Fruit fly (Drosophila melanogaster): ENCODE measurements around the gene CG31249.

Gene CG31249

DNA sequence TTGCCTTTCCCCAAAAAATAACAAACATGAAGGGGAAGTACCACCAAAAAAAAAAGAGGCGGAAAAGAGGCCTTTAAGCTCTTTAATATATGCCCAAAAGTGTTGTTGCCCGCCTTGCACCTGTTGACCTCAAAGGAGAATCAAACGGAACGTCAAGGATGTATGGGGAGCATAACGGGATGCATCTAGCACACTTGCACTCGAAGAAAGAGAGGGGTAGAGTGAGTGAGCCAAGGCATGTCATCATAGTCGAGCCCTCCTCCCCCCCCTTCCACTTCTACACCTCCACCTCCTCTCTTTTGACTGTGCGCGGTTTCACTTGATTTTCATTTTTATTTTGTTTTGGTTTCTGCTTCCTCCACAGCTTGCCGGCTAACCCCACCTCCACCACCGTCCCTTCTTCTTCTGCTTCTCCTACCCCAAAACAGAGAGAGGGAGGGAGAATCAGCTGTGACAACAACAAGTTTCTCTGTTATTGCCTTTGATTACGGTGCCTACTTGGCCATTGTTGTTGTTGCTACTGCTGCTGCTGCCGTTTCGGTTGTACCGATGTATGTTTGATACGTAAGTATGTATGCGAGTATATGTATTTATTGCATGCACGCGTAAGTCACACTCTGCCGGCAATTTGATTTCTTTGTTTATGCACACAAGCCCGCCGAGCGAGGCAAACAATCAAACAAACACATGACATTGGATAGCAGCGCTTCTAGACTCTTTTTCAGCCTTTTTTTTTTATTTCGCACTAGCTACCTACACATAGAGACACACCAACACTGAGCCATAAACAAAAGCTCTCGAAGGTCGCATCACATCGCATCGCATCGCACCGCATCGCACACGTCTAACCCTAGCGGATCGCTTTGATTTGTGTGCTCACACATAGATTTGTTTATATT is 26.0 kb upstream of the CG31249 start:
- no peak for TF ChIP-seq psq (optimal IDR thresholded peaks at IDR 0.05)
- no peak for TF ChIP-seq usp (GFP tag; optimal IDR thresholded peaks at IDR 0.05)
- TF ChIP-seq pan (optimal IDR thresholded peaks at IDR 0.05), result no peak
- no peak for TF ChIP-seq Dll (optimal IDR thresholded peaks at IDR 0.05)
- TF ChIP-seq CG8478 (optimal IDR thresholded peaks at IDR 0.05), result no peak
- TF ChIP-seq EcR (GFP tag; optimal IDR thresholded peaks at IDR 0.05), result no peak

DNA sequence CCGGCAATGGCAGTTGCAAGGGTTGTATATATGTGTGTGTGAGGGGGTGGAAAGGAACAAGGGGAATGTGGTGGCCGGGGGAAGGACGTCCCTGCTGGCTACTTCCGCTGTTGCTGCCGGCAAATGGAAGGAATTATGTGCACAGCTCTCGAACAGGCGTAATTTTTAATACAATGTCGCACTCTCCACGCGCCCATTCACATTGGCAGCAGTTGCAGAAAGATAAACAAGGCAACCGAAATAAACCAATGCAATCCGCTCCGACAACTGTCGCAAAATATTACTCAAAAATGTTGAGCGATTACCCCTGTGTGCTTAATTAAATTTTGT is 24.7 kb upstream of the CG31249 start:
- no peak for TF ChIP-seq pan (optimal IDR thresholded peaks at IDR 0.05)
- TF ChIP-seq usp (GFP tag; optimal IDR thresholded peaks at IDR 0.05), result no peak
- TF ChIP-seq Dll (optimal IDR thresholded peaks at IDR 0.05), result no peak
- TF ChIP-seq EcR (GFP tag; optimal IDR thresholded peaks at IDR 0.05), result no peak
- no peak for TF ChIP-seq CG8478 (optimal IDR thresholded peaks at IDR 0.05)
- no peak for TF ChIP-seq psq (optimal IDR thresholded peaks at IDR 0.05)

DNA sequence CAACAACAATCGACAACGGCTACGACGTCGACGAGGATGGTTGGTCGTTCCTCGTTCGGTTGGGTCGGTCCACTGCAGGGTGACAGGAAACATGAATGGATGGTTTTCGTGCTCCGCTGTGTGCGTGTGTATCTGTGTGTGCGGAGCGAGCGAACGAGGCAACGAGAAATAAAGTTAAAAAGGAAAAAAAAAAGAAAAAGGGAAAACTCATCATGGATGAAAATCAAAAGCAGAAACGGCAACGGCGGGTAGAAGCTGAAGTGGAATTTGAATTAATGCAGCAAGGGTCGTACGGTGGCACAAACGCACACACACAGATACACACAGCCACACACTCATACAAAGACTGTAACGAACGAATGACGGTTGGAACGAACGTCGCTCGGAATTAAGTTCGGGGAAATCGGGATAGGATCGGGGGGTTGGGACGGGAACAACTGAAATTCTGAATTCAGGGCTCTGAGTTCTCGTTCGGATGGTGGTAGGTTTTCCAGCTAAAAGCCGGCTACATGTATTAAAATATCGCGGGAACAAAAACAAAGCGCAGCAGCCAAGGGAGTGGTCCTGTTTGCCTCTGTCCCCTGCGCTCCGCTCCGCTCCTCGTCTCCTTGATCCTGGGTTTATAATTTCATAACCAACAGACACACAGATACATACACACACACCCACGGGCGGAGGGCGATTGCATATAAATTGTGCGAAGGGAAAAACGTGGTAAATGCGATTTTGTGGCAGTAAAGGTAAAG is 24.2 kb upstream of the CG31249 start:
- TF ChIP-seq usp (GFP tag; optimal IDR thresholded peaks at IDR 0.05) (no peak), pan (optimal IDR thresholded peaks at IDR 0.05) (no peak), Dll (optimal IDR thresholded peaks at IDR 0.05) (peak; percentile 48)

DNA sequence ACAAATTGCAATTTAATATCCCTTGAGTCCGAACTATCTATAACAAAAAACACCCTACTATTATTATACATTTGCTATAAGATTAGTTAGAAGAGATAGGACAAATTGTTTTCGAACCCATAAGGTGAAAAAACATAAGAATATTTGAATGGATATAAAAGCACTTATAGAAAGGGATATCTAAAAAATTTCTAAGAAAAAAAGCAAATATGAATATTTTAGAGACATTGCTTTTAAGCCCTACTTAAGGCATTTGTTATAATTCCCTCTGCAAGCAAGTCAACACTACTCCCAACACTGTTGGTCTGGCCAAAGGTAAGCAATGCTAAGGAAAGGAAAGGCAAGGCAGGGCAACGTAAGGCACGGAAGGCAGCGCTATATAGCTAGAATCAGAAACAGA is 23.5 kb upstream of the CG31249 start:
- TF ChIP-seq psq (optimal IDR thresholded peaks at IDR 0.05) (no peak), usp (GFP tag; optimal IDR thresholded peaks at IDR 0.05) (no peak), Dll (optimal IDR thresholded peaks at IDR 0.05) (no peak), pan (optimal IDR thresholded peaks at IDR 0.05) (no peak), EcR (GFP tag; optimal IDR thresholded peaks at IDR 0.05) (no peak), CG8478 (optimal IDR thresholded peaks at IDR 0.05) (no peak)

DNA sequence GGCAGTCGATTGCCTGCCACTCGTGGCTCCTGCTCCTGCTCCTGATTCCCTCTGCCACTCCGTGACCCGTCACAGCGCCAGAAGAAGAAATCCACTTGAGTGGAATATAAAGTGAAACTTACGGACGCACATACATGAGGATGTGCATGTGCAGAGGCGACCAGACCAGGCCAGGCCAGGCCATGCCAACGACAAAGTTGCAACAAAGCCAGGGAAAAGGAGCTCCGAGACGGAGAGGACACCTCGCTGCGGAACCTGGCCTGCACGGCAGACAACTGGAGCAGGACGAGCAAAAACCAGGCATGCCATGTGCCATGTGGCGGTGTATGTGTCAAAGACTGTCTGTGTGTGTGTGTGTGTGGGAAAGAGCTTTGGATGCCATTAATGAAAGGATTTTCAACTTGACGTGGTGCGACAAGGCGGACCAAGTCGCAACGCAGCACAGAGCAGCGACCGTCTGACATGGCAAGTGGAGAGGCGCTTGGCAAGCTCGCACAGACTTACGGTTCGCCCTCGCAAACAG is 22.8 kb upstream of the CG31249 start:
- TF ChIP-seq psq (optimal IDR thresholded peaks at IDR 0.05) (no peak), Dll (optimal IDR thresholded peaks at IDR 0.05) (no peak), EcR (GFP tag; optimal IDR thresholded peaks at IDR 0.05) (no peak)

DNA sequence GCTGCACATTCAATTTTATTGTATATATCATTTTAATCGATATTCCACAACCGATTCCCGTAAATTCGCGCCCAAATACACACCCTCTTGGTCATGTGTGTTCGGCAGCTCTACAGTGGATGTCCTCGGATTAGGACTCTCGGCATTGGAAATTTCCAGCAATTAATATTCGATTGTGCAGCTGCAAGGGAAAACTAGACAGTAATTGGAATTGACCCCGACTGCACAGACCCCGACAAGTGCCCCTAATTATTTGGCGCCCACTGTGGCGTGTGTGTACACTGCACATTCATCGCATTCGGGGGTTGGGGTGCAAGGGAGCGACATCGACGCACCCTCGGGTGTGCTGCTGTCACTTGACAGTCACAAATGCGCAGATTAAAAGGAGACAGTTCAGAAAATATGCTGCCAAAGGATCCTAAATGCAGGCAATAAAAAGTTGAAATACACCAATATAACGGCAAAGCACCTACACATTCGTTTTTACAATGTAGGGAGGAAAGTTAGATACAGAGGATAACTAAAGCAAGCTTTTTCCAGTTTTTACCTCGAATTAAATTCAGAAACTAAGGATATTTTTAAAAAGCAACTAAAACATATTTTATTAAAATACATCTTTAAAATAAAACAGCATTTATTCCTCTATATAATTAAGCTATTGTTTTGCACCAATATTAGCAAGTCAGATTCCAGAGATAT is 22.1 kb upstream of the CG31249 start:
- no peak for TF ChIP-seq pan (optimal IDR thresholded peaks at IDR 0.05)
- no peak for TF ChIP-seq Dll (optimal IDR thresholded peaks at IDR 0.05)
- no peak for TF ChIP-seq usp (GFP tag; optimal IDR thresholded peaks at IDR 0.05)
- TF ChIP-seq EcR (GFP tag; optimal IDR thresholded peaks at IDR 0.05), result no peak

DNA sequence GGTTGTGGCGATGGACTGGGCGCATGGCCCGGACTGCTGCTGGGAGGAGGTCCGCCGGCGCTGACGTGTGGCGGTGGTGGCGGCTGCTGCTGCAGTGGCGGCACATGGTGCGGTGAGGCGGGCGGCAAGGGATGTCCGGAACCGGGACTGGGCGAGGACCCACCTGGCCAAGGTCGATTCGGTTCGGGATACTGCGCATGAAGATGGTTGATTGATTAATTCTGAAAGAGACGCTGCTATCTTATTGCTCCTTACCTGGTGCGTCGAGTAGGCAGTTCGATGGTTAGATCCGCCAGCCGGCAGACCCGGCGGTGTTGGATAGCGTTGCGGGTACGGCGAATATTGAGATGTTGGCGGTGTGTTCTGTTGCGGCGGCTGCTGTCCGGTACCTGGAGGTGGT is 20.9 kb upstream of the CG31249 start:
- TF ChIP-seq pan (optimal IDR thresholded peaks at IDR 0.05) (no peak), EcR (GFP tag; optimal IDR thresholded peaks at IDR 0.05) (no peak), Dll (optimal IDR thresholded peaks at IDR 0.05) (no peak), CG8478 (optimal IDR thresholded peaks at IDR 0.05) (no peak), usp (GFP tag; optimal IDR thresholded peaks at IDR 0.05) (no peak), psq (optimal IDR thresholded peaks at IDR 0.05) (no peak)

DNA sequence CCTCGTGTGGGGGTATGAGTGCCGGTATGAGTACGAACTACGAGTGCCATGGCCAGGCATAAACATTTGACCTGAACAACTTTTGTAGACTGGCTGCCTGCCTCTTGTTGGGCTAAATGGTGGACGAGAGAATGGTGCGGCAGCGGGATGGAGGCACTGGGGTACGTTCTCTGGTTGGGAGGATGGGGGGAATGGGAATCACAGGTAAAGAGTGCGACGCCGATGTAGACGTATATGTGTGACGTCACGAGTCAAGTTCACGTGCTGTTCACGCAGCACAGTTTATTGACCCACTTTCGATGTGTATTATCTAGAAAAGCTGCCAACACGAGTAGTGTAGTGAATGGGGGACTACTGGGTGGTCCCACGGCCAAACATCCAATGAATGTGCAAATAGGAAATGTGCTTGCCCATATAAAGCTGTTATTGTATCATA is 20.1 kb upstream of the CG31249 start:
- TF ChIP-seq CG8478 (optimal IDR thresholded peaks at IDR 0.05) (no peak), pan (optimal IDR thresholded peaks at IDR 0.05) (no peak), usp (GFP tag; optimal IDR thresholded peaks at IDR 0.05) (no peak)

DNA sequence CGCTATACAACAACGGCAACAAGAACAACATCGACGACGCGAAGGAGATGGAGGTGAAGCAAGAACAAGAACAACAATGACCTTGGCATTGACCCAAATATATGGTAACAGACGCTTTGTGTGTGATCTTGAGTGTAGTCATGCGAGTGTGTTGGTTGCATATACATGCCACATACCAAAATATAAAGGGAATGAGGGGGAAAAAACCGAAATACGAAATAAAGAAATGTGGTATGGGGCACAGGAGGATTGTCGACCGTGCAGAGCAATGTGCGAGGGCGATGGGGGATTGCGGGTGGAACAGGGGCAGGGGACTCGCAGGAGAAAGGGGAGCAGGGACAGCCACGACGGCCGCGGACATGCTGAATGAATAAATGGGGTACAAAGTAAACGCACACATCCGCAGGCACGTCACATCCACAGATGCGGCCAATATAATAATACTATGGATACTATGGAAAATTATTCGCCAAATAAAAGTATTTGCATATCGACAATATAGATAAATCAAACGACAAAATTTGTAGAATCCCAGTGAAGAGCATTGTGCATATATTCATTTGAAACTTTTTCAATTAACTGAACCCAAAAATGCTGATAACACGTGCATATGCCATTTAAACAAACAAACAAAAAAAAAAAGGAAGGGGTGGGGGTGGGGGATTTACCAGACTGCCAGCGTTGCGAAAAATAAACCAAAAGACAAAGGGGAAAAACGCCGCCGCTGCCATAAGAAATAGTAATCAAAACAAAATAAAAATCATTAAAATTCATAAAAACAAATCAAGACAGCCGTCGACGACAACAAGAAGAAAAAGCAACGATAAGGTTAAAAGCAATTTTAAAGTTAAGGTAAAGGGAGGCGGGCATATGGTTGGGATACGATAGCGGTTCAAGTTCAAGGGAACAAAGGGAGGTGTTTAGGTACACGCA is 19.3 kb upstream of the CG31249 start:
- no peak for TF ChIP-seq Dll (optimal IDR thresholded peaks at IDR 0.05)
- TF ChIP-seq CG8478 (optimal IDR thresholded peaks at IDR 0.05), result no peak
- no peak for TF ChIP-seq usp (GFP tag; optimal IDR thresholded peaks at IDR 0.05)
- TF ChIP-seq psq (optimal IDR thresholded peaks at IDR 0.05), result no peak
- TF ChIP-seq pan (optimal IDR thresholded peaks at IDR 0.05), result no peak
- TF ChIP-seq EcR (GFP tag; optimal IDR thresholded peaks at IDR 0.05), result no peak

DNA sequence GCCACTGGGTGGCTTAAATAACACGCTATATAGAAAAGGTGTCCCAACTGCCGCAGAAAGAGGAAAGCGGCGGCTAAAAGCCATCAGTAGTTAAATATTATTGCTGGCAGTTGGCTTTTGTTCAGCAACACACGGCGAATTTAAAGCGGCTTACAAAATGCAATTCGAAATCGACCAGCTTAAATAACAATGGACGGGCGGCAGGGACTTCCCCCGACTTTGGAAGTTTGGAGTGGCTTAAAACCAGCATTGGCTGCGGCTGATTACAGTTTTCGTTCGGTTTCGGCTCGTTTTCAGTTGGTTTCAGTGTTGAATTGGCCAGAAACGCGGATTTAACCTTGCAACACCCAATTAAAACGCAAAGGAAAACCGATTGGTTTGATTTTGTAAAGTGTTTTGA is 18.3 kb upstream of the CG31249 start:
- no peak for TF ChIP-seq CG8478 (optimal IDR thresholded peaks at IDR 0.05)
- no peak for TF ChIP-seq psq (optimal IDR thresholded peaks at IDR 0.05)
- TF ChIP-seq usp (GFP tag; optimal IDR thresholded peaks at IDR 0.05), result no peak
- no peak for TF ChIP-seq pan (optimal IDR thresholded peaks at IDR 0.05)
- TF ChIP-seq Dll (optimal IDR thresholded peaks at IDR 0.05), result no peak
- no peak for TF ChIP-seq EcR (GFP tag; optimal IDR thresholded peaks at IDR 0.05)

DNA sequence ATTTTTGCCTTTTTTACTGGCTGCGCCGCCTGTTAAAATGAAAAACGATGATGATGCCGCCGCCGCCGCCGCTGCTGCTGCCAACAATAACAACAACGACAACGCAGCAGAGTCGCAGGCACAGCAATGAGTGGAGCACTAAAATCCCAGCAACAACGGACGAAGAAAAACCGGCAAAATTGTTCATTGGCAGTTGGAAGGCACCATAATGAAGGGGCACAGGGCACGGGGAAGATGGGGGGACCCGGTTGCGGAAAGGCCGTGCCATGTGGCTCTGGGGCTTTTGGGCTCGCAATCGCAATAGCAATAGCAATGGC is 17.6 kb upstream of the CG31249 start:
- no peak for TF ChIP-seq pan (optimal IDR thresholded peaks at IDR 0.05)
- no peak for TF ChIP-seq CG8478 (optimal IDR thresholded peaks at IDR 0.05)
- no peak for TF ChIP-seq usp (GFP tag; optimal IDR thresholded peaks at IDR 0.05)
- TF ChIP-seq EcR (GFP tag; optimal IDR thresholded peaks at IDR 0.05), result no peak
- peak; percentile 52 for TF ChIP-seq Dll (optimal IDR thresholded peaks at IDR 0.05)
- TF ChIP-seq psq (optimal IDR thresholded peaks at IDR 0.05), result no peak

Data from whole organism.